Fruit fly (Drosophila melanogaster): ENCODE measurements around the gene CG11309.

DNA sequence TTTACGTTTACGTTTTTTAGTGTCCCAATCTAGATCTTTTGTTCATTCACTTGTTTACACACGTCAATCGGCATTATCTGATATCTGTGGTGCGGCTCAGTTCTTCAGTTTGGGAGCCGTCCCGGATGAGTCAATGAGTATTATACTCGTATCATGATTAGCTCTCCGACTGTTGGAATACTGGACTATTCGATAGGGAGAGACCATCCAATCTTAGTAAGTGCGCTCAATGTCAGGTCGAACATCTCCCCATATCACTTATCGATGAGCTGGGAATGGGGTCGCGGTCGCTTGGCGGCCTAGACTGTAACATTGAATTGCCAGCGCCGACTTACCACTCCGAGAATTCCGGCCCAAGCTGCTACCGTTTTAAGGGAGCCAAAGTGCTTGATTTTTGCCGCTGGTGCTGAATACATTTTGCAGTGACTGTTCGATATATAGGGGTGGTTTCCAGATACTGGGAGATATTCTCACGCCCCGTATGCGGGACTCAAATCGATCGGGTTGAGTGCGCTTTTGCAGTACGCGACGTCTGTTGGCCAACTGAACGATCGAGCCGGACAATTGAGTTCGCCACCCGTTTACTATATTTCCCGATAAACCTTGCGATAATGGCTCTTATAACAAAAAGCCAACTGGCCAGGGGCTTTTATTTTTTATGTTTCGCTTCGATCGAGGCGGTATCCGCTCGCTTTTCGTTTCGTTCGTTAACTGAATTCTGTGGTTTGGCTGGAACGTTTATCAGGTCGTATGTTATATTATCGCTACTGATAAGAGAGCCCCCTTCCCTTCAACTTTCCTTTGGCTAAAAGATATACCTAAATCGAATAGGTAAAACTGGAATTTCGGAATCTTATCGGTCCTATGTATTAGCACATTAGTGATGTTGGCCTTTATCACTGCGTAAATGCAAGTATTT is 19.5 kb downstream of the CG11309 start:
- TF ChIP-seq h (optimal IDR thresholded peaks at IDR 0.05), result no peak
- no peak for TF ChIP-seq insv (optimal IDR thresholded peaks at IDR 0.05)
- TF ChIP-seq psq (optimal IDR thresholded peaks at IDR 0.05), result no peak
- no peak for TF ChIP-seq Myc (optimal IDR thresholded peaks at IDR 0.05)
- TF ChIP-seq ttk (optimal IDR thresholded peaks at IDR 0.05), result no peak
